Worm (Caenorhabditis elegans) whole organism, L4 larva: ENCODE measurements around the gene rpb-11.
"Not testable (repeated sequence)": the region's sequence is repeated elsewhere in the genome, so short reads cannot be mapped to it uniquely, and the experiment has no call there.

ENCODE experiments used
- F26F4.8 ChIP-seq: fragments of 200-800 bp; sonication (Bioruptor generic); conservative IDR thresholded peaks from 2 replicates; pipeline ENCODE4 v1.3.6; 2022; ENCODE audit warnings: missing genetic modification characterization, missing compliant biosample characterization
- ZK546.5 ChIP-seq, 2 experiments: sonication (generic microtip); optimal IDR thresholded peaks; 2 replicates each; lab custom pipeline; 2017; ENCODE audit warnings: missing biosample characterization in 2 of 2, missing genetic modification characterization in 2 of 2
- lin-13 ChIP-seq: fragments of 150-350 bp; optimal IDR thresholded peaks from 2 replicates; lab custom pipeline; 2014; ENCODE audit warnings: missing biosample characterization, missing genetic modification reagents, missing genetic modification characterization
- lin-15B ChIP-seq: fragments of 150-350 bp; sonication (generic microtip); optimal IDR thresholded peaks from 3 replicates; lab custom pipeline; 2014; ENCODE audit warnings: missing biosample characterization, missing genetic modification characterization
- mdl-1 ChIP-seq, 2 experiments: fragments of 150-350 bp in 1 of 2; sonication (generic microtip) in 1 of 2; optimal IDR thresholded peaks; 2 replicates each; lab custom pipeline; 2014 to 2017; ENCODE audit warnings: missing biosample characterization in 2 of 2, missing genetic modification characterization in 2 of 2
- mep-1 ChIP-seq: fragments of 150-350 bp; sonication (generic microtip); optimal IDR thresholded peaks from 3 replicates; lab custom pipeline; 2014; ENCODE audit warnings: missing biosample characterization, missing genetic modification characterization
- nhr-25 ChIP-seq: sonication (generic microtip); optimal IDR thresholded peaks from 2 replicates; lab custom pipeline; 2017; ENCODE audit warnings: missing genetic modification characterization, mild to moderate bottlenecking, missing compliant biosample characterization, antibody characterized with exemption, moderate library complexity, borderline replicate concordance; ENCODE audit not compliant: insufficient read depth
- nhr-28 ChIP-seq: fragments of 150-350 bp; optimal IDR thresholded peaks from 2 replicates; lab custom pipeline; 2014; ENCODE audit warnings: missing biosample characterization, missing genetic modification characterization
- pha-4 ChIP-seq, 2 experiments: fragments of 150-350 bp in 1 of 2; fragments of 200-800 bp in 1 of 2; sonication (Bioruptor generic) in 1 of 2; IDR thresholded peaks in 1 of 2; optimal IDR thresholded peaks in 1 of 2; 2 replicates each; pipeline versions ENCODE4 v1.3.6 to Lab custom; 2014 to 2022; ENCODE audit warnings: missing genetic modification characterization in 2 of 2, missing genetic modification reagents in 2 of 2, missing biosample characterization in 1 of 2, missing compliant biosample characterization in 1 of 2
- pqm-1 ChIP-seq: sonication (generic microtip); optimal IDR thresholded peaks from 2 replicates; lab custom pipeline; 2017; ENCODE audit warnings: missing biosample characterization, missing genetic modification characterization
- snpc-1.2 ChIP-seq: fragments of 200-800 bp; sonication (Bioruptor generic); IDR thresholded peaks from 2 replicates; pipeline ENCODE4 v1.3.6; 2022; ENCODE audit warnings: missing genetic modification reagents, missing genetic modification characterization, missing compliant biosample characterization
- unc-62 ChIP-seq, 3 experiments: fragments of 150-350 bp in 1 of 3; sonication (generic microtip); optimal IDR thresholded peaks in 2 of 3; peaks in 1 of 3; 1 replicate in 1 of 3; 2 replicates in 2 of 3; lab custom pipeline; 2014 to 2017; ENCODE audit warnings: missing biosample characterization in 3 of 3, missing genetic modification characterization in 3 of 3, missing genetic modification reagents in 3 of 3, missing genotype in 1 of 3
- zip-11 ChIP-seq: fragments of 200-800 bp; sonication (Bioruptor generic); IDR thresholded peaks from 2 replicates; pipeline ENCODE4 v1.3.6; 2022; ENCODE audit warnings: missing genetic modification characterization, missing compliant biosample characterization
- ztf-11 ChIP-seq: fragments of 150-350 bp; optimal IDR thresholded peaks from 2 replicates; lab custom pipeline; 2014; ENCODE audit warnings: missing biosample characterization, missing genetic modification characterization

- not testable (repeated sequence) for TF ChIP-seq mep-1; lin-15B (tag; lab: Kevin White, UChicago); snpc-1.2 (GFP tag; lab: Robert Waterston, UW); zip-11; unc-62 (GFP tag; optimal IDR thresholded peaks at IDR 0.05 in 1 of 2; lab: Kevin White, UChicago); unc-62 (tag; optimal IDR thresholded peaks at IDR 0.05; lab: Kevin White, UChicago); nhr-25; ZK546.5 (tag; optimal IDR thresholded peaks at IDR 0.05; lab: Kevin White, UChicago); lin-13 (GFP tag; lab: Kevin White, UChicago); nhr-28; F26F4.8 (GFP tag; lab: Robert Waterston, UW); pqm-1; pha-4 (GFP tag; IDR thresholded peaks at IDR 0.05; lab: Robert Waterston, UW); pha-4 (tag; optimal IDR thresholded peaks at IDR 0.05; lab: Kevin White, UChicago); mdl-1 (tag; optimal IDR thresholded peaks at IDR 0.05; lab: Kevin White, UChicago); ztf-11 (tag; lab: Kevin White, UChicago)
Observed at ce11 chrII:14021230-14021629, 38.7 kb upstream of the rpb-11 start, which contains the start of gene F01D5.10.
